Fruit fly (Drosophila melanogaster) whole organism, wandering third instar larva: ENCODE results near the gene CG15543.

Experiments
- Abd-B ChIP-seq: fragments of >200 bp; optimal IDR thresholded peaks from 2 replicates; lab custom pipeline; 2017; ENCODE audit warnings: missing biosample characterization, missing genetic modification characterization
- CG32264 ChIP-seq: fragments of 200-800 bp; sonication (Bioruptor generic); optimal IDR thresholded peaks from 2 replicates; lab custom pipeline; 2016; ENCODE audit warnings: missing biosample characterization, missing genetic modification characterization
- CG9705 ChIP-seq: fragments of 200-800 bp; sonication (Bioruptor generic); optimal IDR thresholded peaks from 2 replicates; lab custom pipeline; 2018; ENCODE audit warnings: missing biosample characterization, mild to moderate bottlenecking, missing genetic modification characterization
- CrebA ChIP-seq: fragments of 200-800 bp; sonication (Bioruptor generic); optimal IDR thresholded peaks from 2 replicates; lab custom pipeline; 2016; ENCODE audit warnings: missing biosample characterization, mild to moderate bottlenecking, missing genetic modification characterization, borderline replicate concordance
- Dif ChIP-seq: fragments of 200-275, 200-300 bp; sonication (Bioruptor generic); optimal IDR thresholded peaks from 2 replicates; lab custom pipeline; 2018; ENCODE audit warnings: missing biosample characterization, missing genetic modification characterization; ENCODE audit not compliant: partially characterized antibody
- GATAd ChIP-seq: sonication (Bioruptor generic); optimal IDR thresholded peaks from 2 replicates; lab custom pipeline; 2016; ENCODE audit warnings: missing biosample characterization, missing genetic modification characterization
- HLH106 ChIP-seq: fragments of 200-800 bp; optimal IDR thresholded peaks from 3 replicates; lab custom pipeline; 2019; ENCODE audit warnings: missing biosample characterization, mild to moderate bottlenecking, missing genetic modification characterization, moderate library complexity
- Hnf4 ChIP-seq: fragments of 200-800 bp; sonication (Bioruptor generic); optimal IDR thresholded peaks from 2 replicates; lab custom pipeline; 2016; ENCODE audit warnings: missing biosample characterization, mild to moderate bottlenecking, missing genetic modification characterization
- Hr78 ChIP-seq: fragments of >200 bp; optimal IDR thresholded peaks from 2 replicates; lab custom pipeline; 2017; ENCODE audit warnings: missing biosample characterization, missing genetic modification characterization
- Hr83 ChIP-seq: fragments of 200-300 bp; sonication (Bioruptor generic); optimal IDR thresholded peaks from 2 replicates; lab custom pipeline; 2016; ENCODE audit warnings: missing biosample characterization, mild to moderate bottlenecking, missing genetic modification characterization, moderate library complexity; ENCODE audit not compliant: poor library complexity, severe bottlenecking
- Jra ChIP-seq: sonication (Bioruptor generic); optimal IDR thresholded peaks from 2 replicates; lab custom pipeline; 2016; ENCODE audit warnings: missing biosample characterization, missing genetic modification characterization
- Mio ChIP-seq: sonication (Bioruptor generic); optimal IDR thresholded peaks from 2 replicates; lab custom pipeline; 2016; ENCODE audit warnings: missing biosample characterization, missing genetic modification characterization
- Myc ChIP-seq: fragments of >200 bp; optimal IDR thresholded peaks from 2 replicates; lab custom pipeline; 2017
- N ChIP-seq: fragments of >200 bp; optimal IDR thresholded peaks from 2 replicates; lab custom pipeline; 2018; ENCODE audit warnings: missing biosample characterization, missing external identifiers, missing genetic modification characterization
- OdsH ChIP-seq: fragments of 200-800 bp; sonication (Bioruptor generic); optimal IDR thresholded peaks from 2 replicates; lab custom pipeline; 2016; ENCODE audit warnings: missing biosample characterization, mild to moderate bottlenecking, missing genetic modification characterization
- Rel ChIP-seq, 2 experiments: fragments of 200-800 bp; sonication (Bioruptor generic) in 1 of 2; optimal IDR thresholded peaks; 2 replicates in 1 of 2; 3 replicates in 1 of 2; lab custom pipeline; 2016 to 2019; ENCODE audit warnings: mild to moderate bottlenecking in 2 of 2, missing biosample characterization in 2 of 2, missing genetic modification characterization in 2 of 2, moderate library complexity in 1 of 2
- Sp1 ChIP-seq: fragments of 200-800 bp; sonication (Bioruptor generic); optimal IDR thresholded peaks from 3 replicates; lab custom pipeline; 2019; ENCODE audit warnings: missing biosample characterization, mild to moderate bottlenecking, missing genetic modification characterization, moderate library complexity
- Vsx2 ChIP-seq: fragments of 200-300, 225-300 bp; sonication (Bioruptor generic); optimal IDR thresholded peaks from 2 replicates; lab custom pipeline; 2018; ENCODE audit warnings: missing biosample characterization, missing genetic modification characterization; ENCODE audit not compliant: partially characterized antibody
- br ChIP-seq: fragments of 200-800 bp; sonication (Bioruptor generic); optimal IDR thresholded peaks from 2 replicates; lab custom pipeline; 2016; ENCODE audit warnings: missing biosample characterization, missing genetic modification characterization
- dl ChIP-seq, 2 experiments: fragments of 175-275, 200-275 bp in 1 of 2; fragments of 200-275 bp in 1 of 2; sonication (Bioruptor generic); optimal IDR thresholded peaks; lab custom pipeline; 2018; ENCODE audit warnings: mild to moderate bottlenecking in 2 of 2, missing biosample characterization in 2 of 2, missing genetic modification characterization in 2 of 2, moderate library complexity in 2 of 2; ENCODE audit not compliant: partially characterized antibody in 2 of 2, insufficient read depth in 1 of 2
- dmrt93B ChIP-seq: fragments of 200-800 bp; sonication (Bioruptor generic); optimal IDR thresholded peaks from 2 replicates; lab custom pipeline; 2018; ENCODE audit warnings: missing biosample characterization, mild to moderate bottlenecking, missing genetic modification characterization
- dsf ChIP-seq: sonication (Bioruptor generic); optimal IDR thresholded peaks from 2 replicates; lab custom pipeline; 2016; ENCODE audit warnings: missing biosample characterization, missing genetic modification characterization, borderline replicate concordance
- ey ChIP-seq: fragments of 200-800 bp; sonication (Bioruptor generic); optimal IDR thresholded peaks from 2 replicates; lab custom pipeline; 2016; ENCODE audit warnings: missing biosample characterization, missing genetic modification characterization
- foxo ChIP-seq, 2 experiments: fragments of 200-800 bp; sonication (Bioruptor generic); optimal IDR thresholded peaks; 2 replicates in 1 of 2; 3 replicates in 1 of 2; lab custom pipeline; 2016 to 2017; ENCODE audit warnings: missing biosample characterization in 2 of 2, missing genetic modification characterization in 2 of 2
- fru ChIP-seq: fragments of 200-800 bp; sonication (Bioruptor generic); optimal IDR thresholded peaks from 3 replicates; lab custom pipeline; 2016; ENCODE audit warnings: missing biosample characterization, mild to moderate bottlenecking, missing genetic modification characterization
- h ChIP-seq: fragments of 200-800 bp; sonication (Bioruptor generic); optimal IDR thresholded peaks from 3 replicates; lab custom pipeline; 2016; ENCODE audit warnings: missing biosample characterization, mild to moderate bottlenecking, missing genetic modification characterization
- jim ChIP-seq: fragments of 175-275, 200-325 bp; sonication (Bioruptor generic); optimal IDR thresholded peaks from 2 replicates; lab custom pipeline; 2016; ENCODE audit warnings: missing biosample characterization, mild to moderate bottlenecking, missing genetic modification characterization
- lola ChIP-seq: fragments of >200 bp; optimal IDR thresholded peaks from 2 replicates; lab custom pipeline; 2017; ENCODE audit warnings: missing biosample characterization, missing genetic modification characterization
- pan ChIP-seq: fragments of >200 bp; optimal IDR thresholded peaks from 2 replicates; lab custom pipeline; 2017
- psq ChIP-seq: fragments of 200-800 bp; sonication (Bioruptor generic); optimal IDR thresholded peaks from 3 replicates; lab custom pipeline; 2017; ENCODE audit warnings: missing biosample characterization, mild to moderate bottlenecking, missing genetic modification characterization, moderate library complexity
- rgr ChIP-seq: fragments of 200-800 bp; sonication (Bioruptor generic); optimal IDR thresholded peaks from 3 replicates; lab custom pipeline; 2016; ENCODE audit warnings: missing biosample characterization, mild to moderate bottlenecking, missing genetic modification characterization
- sage ChIP-seq: fragments of 200-800 bp; sonication (Bioruptor generic); optimal IDR thresholded peaks from 2 replicates; lab custom pipeline; 2016; ENCODE audit warnings: missing biosample characterization, mild to moderate bottlenecking, missing genetic modification characterization
- sv ChIP-seq: fragments of 200-800 bp; sonication (Bioruptor generic); optimal IDR thresholded peaks from 3 replicates; lab custom pipeline; 2016; ENCODE audit warnings: missing biosample characterization, missing genetic modification characterization
- tai ChIP-seq: sonication (Bioruptor generic); optimal IDR thresholded peaks from 2 replicates; lab custom pipeline; 2016; ENCODE audit warnings: missing biosample characterization, missing genetic modification characterization
- usp ChIP-seq: fragments of >200 bp; optimal IDR thresholded peaks from 2 replicates; lab custom pipeline; 2017; ENCODE audit warnings: missing biosample characterization, missing genetic modification characterization
- woc ChIP-seq: sonication (Bioruptor generic); optimal IDR thresholded peaks from 2 replicates; lab custom pipeline; 2016; ENCODE audit warnings: missing biosample characterization, mild to moderate bottlenecking, missing genetic modification characterization

CG15543 gene

DNA sequence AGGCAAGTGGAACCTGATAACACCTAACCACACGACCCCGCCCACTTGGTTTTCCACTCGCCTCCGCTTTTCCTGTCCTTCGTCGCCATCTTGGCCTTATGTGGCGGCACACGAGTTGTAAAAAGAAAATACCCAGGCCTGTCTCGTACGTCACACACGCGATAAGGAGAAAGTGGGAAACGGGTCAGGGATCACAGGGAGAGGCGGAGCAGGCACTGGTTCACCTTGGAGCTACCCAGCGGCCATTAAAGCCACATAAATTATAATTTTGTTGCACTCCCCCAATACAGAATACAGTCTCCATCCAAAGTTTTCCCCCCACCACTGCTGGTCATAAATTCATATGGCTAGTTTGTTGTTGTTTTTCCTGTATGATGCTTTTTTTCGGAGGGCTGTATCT is 33.3 kb downstream of the CG15543 start:
- TF ChIP-seq Abd-B (GFP tag; lab: Kevin White, UChicago) (no peak), lola (GFP tag; lab: Kevin White, UChicago) (no peak), Vsx2 (GFP tag; lab: Kevin White, UChicago) (no peak), sv (GFP tag; lab: Kevin White, UChicago) (no peak), dl (GFP tag; optimal IDR thresholded peaks at IDR 0.05; lab: Kevin White, UChicago; ENCODE audit: insufficient read depth in 1 of 2, partially characterized antibody in 2 of 2) (no peak), pan (lab: Kevin White, UChicago) (no peak), CG32264 (GFP tag; lab: Kevin White, UChicago) (no peak), foxo (GFP tag; optimal IDR thresholded peaks at IDR 0.05; lab: Kevin White, UChicago) (no peak), N (no peak), woc (GFP tag; lab: Kevin White, UChicago) (no peak), Sp1 (no peak), GATAd (GFP tag; lab: Kevin White, UChicago) (no peak), dsf (GFP tag; lab: Kevin White, UChicago) (no peak), dmrt93B (GFP tag; lab: Kevin White, UChicago) (no peak), psq (GFP tag; lab: Kevin White, UChicago) (no peak), Myc (no peak), Mio (no peak), br (no peak)
- TF ChIP-seq, all 38 proteins: peak for 0

DNA sequence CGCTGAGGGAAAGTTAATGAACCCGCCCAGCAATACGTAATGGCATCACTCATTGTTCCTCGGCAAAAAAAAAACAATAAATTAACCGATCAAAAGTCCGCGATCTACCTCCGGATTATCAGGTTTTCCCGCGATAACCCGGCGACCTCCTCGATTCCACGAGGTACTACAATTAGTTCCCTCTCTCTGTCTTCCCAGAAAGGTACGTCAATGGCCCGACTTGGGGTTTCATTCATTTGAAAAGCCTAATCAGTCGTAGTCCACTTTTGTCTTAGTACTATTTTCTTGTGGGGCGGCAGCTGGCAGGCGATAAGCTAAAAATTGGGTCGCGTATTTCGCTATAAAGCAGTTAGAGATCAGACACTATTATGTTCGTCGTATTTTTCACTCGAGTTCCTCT is 36.6 kb downstream of the CG15543 start:
- no peak for TF ChIP-seq lola (GFP tag; lab: Kevin White, UChicago)
- TF ChIP-seq OdsH (GFP tag; lab: Kevin White, UChicago): no peak
- no peak for TF ChIP-seq rgr (GFP tag; lab: Kevin White, UChicago)
- TF ChIP-seq Rel (GFP tag; optimal IDR thresholded peaks at IDR 0.05; lab: Kevin White, UChicago): no peak
- TF ChIP-seq Rel (tag; optimal IDR thresholded peaks at IDR 0.05; lab: Kevin White, UChicago): peak; percentile 24

DNA sequence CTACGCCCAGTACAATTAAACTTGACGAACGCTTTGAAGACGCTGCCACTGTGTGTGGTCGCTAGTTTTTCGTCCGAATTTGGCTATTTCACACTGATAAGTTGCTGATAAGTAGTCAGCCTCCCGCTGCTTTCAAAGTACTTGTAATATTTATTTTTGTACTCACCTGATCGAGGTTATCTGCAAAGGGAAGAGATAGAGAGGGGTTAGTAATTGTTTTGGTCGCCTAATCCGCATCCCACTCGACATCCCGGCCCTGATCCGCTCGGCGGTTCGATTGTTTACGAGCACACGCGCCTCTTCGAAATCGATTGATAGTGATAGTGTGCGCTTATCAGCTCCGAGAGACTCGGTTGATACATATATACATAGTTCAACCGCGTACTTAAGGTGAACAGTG is 37.8 kb downstream of the CG15543 start:
- TF ChIP-seq foxo (GFP tag; optimal IDR thresholded peaks at IDR 0.05; lab: Kevin White, UChicago): no peak
- no peak for TF ChIP-seq Rel (GFP tag; optimal IDR thresholded peaks at IDR 0.05; lab: Kevin White, UChicago)
- TF ChIP-seq Rel (tag; optimal IDR thresholded peaks at IDR 0.05; lab: Kevin White, UChicago): no peak
- TF ChIP-seq lola (GFP tag; lab: Kevin White, UChicago): no peak
- TF ChIP-seq Myc: no peak
- TF ChIP-seq Sp1: no peak
- no peak for TF ChIP-seq Abd-B (GFP tag; lab: Kevin White, UChicago)
- no peak for TF ChIP-seq CG9705
- no peak for TF ChIP-seq rgr (GFP tag; lab: Kevin White, UChicago)
- TF ChIP-seq dsf (GFP tag; lab: Kevin White, UChicago): no peak
- no peak for TF ChIP-seq psq (GFP tag; lab: Kevin White, UChicago)
- no peak for TF ChIP-seq GATAd (GFP tag; lab: Kevin White, UChicago)
- no peak for TF ChIP-seq fru (GFP tag; lab: Kevin White, UChicago)

dm6 chr3R:30781116-30781515 is 38.4 kb downstream of the CG15543 start:
- TF ChIP-seq br (no peak), CrebA (GFP tag; lab: Kevin White, UChicago) (no peak), Hr83 (GFP tag; lab: Kevin White, UChicago) (no peak), tai (no peak), Vsx2 (GFP tag; lab: Kevin White, UChicago) (no peak), HLH106 (no peak), CG9705 (no peak), usp (GFP tag; lab: Kevin White, UChicago) (no peak), Jra (GFP tag; lab: Kevin White, UChicago) (no peak), N (no peak), Hnf4 (GFP tag; lab: Kevin White, UChicago) (no peak), CG32264 (GFP tag; lab: Kevin White, UChicago) (no peak), Hr78 (GFP tag; lab: Kevin White, UChicago) (no peak), foxo (GFP tag; optimal IDR thresholded peaks at IDR 0.05; lab: Kevin White, UChicago) (no peak)

DNA sequence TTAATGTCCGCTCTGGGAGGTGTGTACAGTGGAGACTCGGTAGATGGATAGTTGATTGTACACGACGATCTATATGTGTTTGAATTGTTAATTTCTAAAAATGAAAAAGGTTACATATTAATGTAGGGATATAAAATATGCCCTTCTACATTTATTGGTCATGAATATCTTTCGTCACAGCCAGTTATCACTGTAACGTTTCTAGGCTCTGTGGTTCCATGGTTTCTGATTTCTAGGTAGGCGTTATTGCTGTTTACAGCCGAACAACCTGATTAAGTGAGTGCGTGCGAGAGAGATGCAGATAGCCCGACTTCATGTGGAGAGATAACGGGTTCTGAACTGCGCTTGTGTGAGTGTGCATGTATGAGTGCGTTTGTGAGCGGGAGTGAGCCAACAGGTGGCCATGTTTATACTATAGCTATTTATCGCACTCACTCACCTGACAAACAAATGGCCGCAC is 39.0 kb downstream of the CG15543 start:
- peak; percentile 61 to 88 for TF ChIP-seq foxo (GFP tag; optimal IDR thresholded peaks at IDR 0.05; lab: Kevin White, UChicago)
- no peak for TF ChIP-seq Abd-B (GFP tag; lab: Kevin White, UChicago)
- TF ChIP-seq sage: peak; percentile 66
- TF ChIP-seq Myc: no peak
- TF ChIP-seq CG32264 (GFP tag; lab: Kevin White, UChicago): peak; percentile 66
- peak; percentile 91 for TF ChIP-seq Hnf4 (GFP tag; lab: Kevin White, UChicago)
- peak; percentile 89 for TF ChIP-seq sv (GFP tag; lab: Kevin White, UChicago)
- peak; percentile 19 for TF ChIP-seq N
- no peak for TF ChIP-seq usp (GFP tag; lab: Kevin White, UChicago)
- TF ChIP-seq jim (GFP tag; lab: Kevin White, UChicago): no peak
- peak; percentile 63 for TF ChIP-seq Rel (GFP tag; optimal IDR thresholded peaks at IDR 0.05; lab: Kevin White, UChicago)
- peak; percentile 72 for TF ChIP-seq Rel (tag; optimal IDR thresholded peaks at IDR 0.05; lab: Kevin White, UChicago)
- TF ChIP-seq Hr83 (GFP tag; lab: Kevin White, UChicago): no peak
- TF ChIP-seq Jra (GFP tag; lab: Kevin White, UChicago): peak; percentile 76
- TF ChIP-seq Sp1: peak; percentile 79
- TF ChIP-seq Hr78 (GFP tag; lab: Kevin White, UChicago): no peak
- peak; percentile 94 for TF ChIP-seq h
- peak in 1 of 2 experiments; percentile 39 for TF ChIP-seq dl (GFP tag; optimal IDR thresholded peaks at IDR 0.05; lab: Kevin White, UChicago; ENCODE audit: insufficient read depth in 1 of 2, partially characterized antibody in 2 of 2)
- no peak for TF ChIP-seq pan (lab: Kevin White, UChicago)
- no peak for TF ChIP-seq lola (GFP tag; lab: Kevin White, UChicago)
- TF ChIP-seq psq (GFP tag; lab: Kevin White, UChicago): peak; percentile 83
- peak; percentile 91 for TF ChIP-seq br
- peak; percentile 48 for TF ChIP-seq GATAd (GFP tag; lab: Kevin White, UChicago)
- TF ChIP-seq Dif: peak; percentile 29
- peak; percentile 89 for TF ChIP-seq HLH106
- peak; percentile 94 for TF ChIP-seq ey (GFP tag; lab: Kevin White, UChicago)
